Fruit fly (Drosophila melanogaster): ENCODE measurements around the gene CG14204.

CG14204 gene

dm6 chrX:19608042-19608609 lies 24.7 kb downstream of the CG14204 start (continued):
- TF ChIP-seq Six4 (GFP tag; optimal IDR thresholded peaks at IDR 0.05) (no peak), gce (GFP tag; IDR thresholded peaks at IDR 0.05) (no peak), CG3065 (GFP tag; optimal IDR thresholded peaks at IDR 0.05) (no peak), CG4328 (GFP tag; optimal IDR thresholded peaks at IDR 0.05) (no peak), CG3407 (GFP tag; optimal IDR thresholded peaks at IDR 0.05) (no peak), bcd (GFP tag; optimal IDR thresholded peaks at IDR 0.05) (no peak), C15 (GFP tag; IDR thresholded peaks at IDR 0.05) (no peak), Nf-YC (tag; optimal IDR thresholded peaks at IDR 0.05) (no peak), CG18262 (tag; optimal IDR thresholded peaks at IDR 0.05) (no peak), Ada2b (GFP tag; IDR thresholded peaks at IDR 0.05) (no peak), dysf (GFP tag; IDR thresholded peaks at IDR 0.05) (no peak), CG7839 (tag; optimal IDR thresholded peaks at IDR 0.05) (no peak), Antp (GFP tag; optimal IDR thresholded peaks at IDR 0.05) (no peak), Fer2 (tag; optimal IDR thresholded peaks at IDR 0.05) (no peak), ap (GFP tag; IDR thresholded peaks at IDR 0.05) (no peak), lola (GFP tag; optimal IDR thresholded peaks at IDR 0.05) (no peak), CG32772 (GFP tag; IDR thresholded peaks at IDR 0.05) (no peak), ttk (GFP tag; IDR thresholded peaks at IDR 0.05) (no peak), Eip74EF (GFP tag; optimal IDR thresholded peaks at IDR 0.05) (no peak), wor (GFP tag; IDR thresholded peaks at IDR 0.05) (no peak), seq (GFP tag; IDR thresholded peaks at IDR 0.05) (no peak), CG8765 (GFP tag; IDR thresholded peaks at IDR 0.05) (no peak), fd3F (GFP tag; optimal IDR thresholded peaks at IDR 0.05) (no peak), pzg (GFP tag; optimal IDR thresholded peaks at IDR 0.05) (no peak), CG11723 (GFP tag; optimal IDR thresholded peaks at IDR 0.05) (no peak), CG2678 (tag; optimal IDR thresholded peaks at IDR 0.05) (peak; percentile 20), CG3281 (GFP tag; optimal IDR thresholded peaks at IDR 0.05) (no peak), eyg (GFP tag; optimal IDR thresholded peaks at IDR 0.05) (no peak), CG15514 (GFP tag; optimal IDR thresholded peaks at IDR 0.05) (peak; percentile 23), Mad (GFP tag; optimal IDR thresholded peaks at IDR 0.05) (no peak), aop (GFP tag; IDR thresholded peaks at IDR 0.05) (no peak), Gsc (GFP tag; IDR thresholded peaks at IDR 0.05) (no peak), CG2199 (GFP tag; IDR thresholded peaks at IDR 0.05) (no peak), ranshi (GFP tag; IDR thresholded peaks at IDR 0.05) (no peak), pfk (GFP tag; optimal IDR thresholded peaks at IDR 0.05) (peak; percentile 16), CG16815 (GFP tag; optimal IDR thresholded peaks at IDR 0.05) (no peak), Deaf1 (tag; optimal IDR thresholded peaks at IDR 0.05) (no peak), CG9932 (GFP tag; IDR thresholded peaks at IDR 0.05) (no peak), ara (GFP tag; IDR thresholded peaks at IDR 0.05) (no peak), CG9797 (GFP tag; optimal IDR thresholded peaks at IDR 0.05) (no peak), CG8290 (GFP tag; optimal IDR thresholded peaks at IDR 0.05) (no peak), CG8290 (tag; optimal IDR thresholded peaks at IDR 0.05) (peak in 1 of 2 experiments; percentile 19), CG12299 (tag; optimal IDR thresholded peaks at IDR 0.05) (no peak), CG13894 (tag; optimal IDR thresholded peaks at IDR 0.05) (peak; percentile 29), MBD-R2 (GFP tag; IDR thresholded peaks at IDR 0.05) (no peak), esg (GFP tag; conservative IDR thresholded peaks at IDR 0.05) (no peak), CG15479 (GFP tag; optimal IDR thresholded peaks at IDR 0.05) (no peak), Hr51 (GFP tag; optimal IDR thresholded peaks at IDR 0.05) (no peak), crc (GFP tag; optimal IDR thresholded peaks at IDR 0.05) (no peak), Hand (GFP tag; optimal IDR thresholded peaks at IDR 0.05) (no peak), odd (GFP tag; optimal IDR thresholded peaks at IDR 0.05) (no peak), dati (GFP tag; IDR thresholded peaks at IDR 0.05) (no peak)
